Worm (Caenorhabditis elegans): ENCODE data around the gene Y54G2A.13.

The Y54G2A.13 gene

ce11 chrIV:2819633-2820032 is at the start of gene Y54G2A.13:
Gene Y54G2A.13 (minus strand): TSS chrIV:2819733.
- no peak for TF ChIP-seq tab-1 (GFP tag; IDR thresholded peaks at IDR 0.05)
- TF ChIP-seq T22C8.4 (GFP tag; IDR thresholded peaks at IDR 0.05) = no peak
- TF ChIP-seq ref-1 (GFP tag; conservative IDR thresholded peaks at IDR 0.05) = no peak
- TF ChIP-seq med-1 (GFP tag; optimal IDR thresholded peaks at IDR 0.05; ENCODE audit: insufficient read depth) = no peak
- no peak for TF ChIP-seq flt-1 (GFP tag; IDR thresholded peaks at IDR 0.05)
- no peak for TF ChIP-seq ztf-29 (GFP tag; IDR thresholded peaks at IDR 0.05)
- TF ChIP-seq cog-1 (tag; optimal IDR thresholded peaks at IDR 0.05) = no peak
- no peak for TF ChIP-seq klf-2 (GFP tag; conservative IDR thresholded peaks at IDR 0.05)
- no peak for TF ChIP-seq ztf-23 (GFP tag; IDR thresholded peaks at IDR 0.05)

DNA sequence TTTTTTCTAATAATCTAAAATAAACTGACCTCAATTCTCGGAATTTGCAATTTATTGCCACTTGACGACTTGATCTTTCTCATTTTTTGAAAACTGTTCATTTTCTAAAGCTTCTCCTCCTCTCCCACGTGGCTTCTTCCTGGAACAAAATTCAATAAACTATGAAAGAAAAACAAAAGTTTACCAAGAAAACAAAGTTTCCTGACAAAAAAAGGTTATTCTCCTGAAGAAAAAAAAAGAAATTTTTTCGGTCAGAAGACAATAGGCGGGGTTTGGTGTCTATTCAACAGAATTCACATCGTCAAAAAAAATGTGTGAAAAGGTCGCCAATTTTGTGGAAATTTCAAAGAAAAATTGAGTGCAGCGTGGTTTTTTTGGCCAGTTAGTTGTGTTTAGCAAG is 45.2 kb upstream of the Y54G2A.13 start, which contains the start of gene Y54G2A.16:
Gene Y54G2A.16, minus strand, starts transcription at position 101 of the 400 bp plus-strand sequence.
- TF ChIP-seq ztf-29 (GFP tag; IDR thresholded peaks at IDR 0.05) (no peak), klf-2 (GFP tag; conservative IDR thresholded peaks at IDR 0.05) (no peak), flt-1 (GFP tag; IDR thresholded peaks at IDR 0.05) (no peak), med-1 (GFP tag; optimal IDR thresholded peaks at IDR 0.05; ENCODE audit: insufficient read depth) (no peak), T22C8.4 (GFP tag; IDR thresholded peaks at IDR 0.05) (no peak), ztf-23 (GFP tag; IDR thresholded peaks at IDR 0.05) (no peak), ref-1 (GFP tag; conservative IDR thresholded peaks at IDR 0.05) (no peak), tab-1 (GFP tag; IDR thresholded peaks at IDR 0.05) (no peak), cog-1 (tag; optimal IDR thresholded peaks at IDR 0.05) (no peak)

DNA sequence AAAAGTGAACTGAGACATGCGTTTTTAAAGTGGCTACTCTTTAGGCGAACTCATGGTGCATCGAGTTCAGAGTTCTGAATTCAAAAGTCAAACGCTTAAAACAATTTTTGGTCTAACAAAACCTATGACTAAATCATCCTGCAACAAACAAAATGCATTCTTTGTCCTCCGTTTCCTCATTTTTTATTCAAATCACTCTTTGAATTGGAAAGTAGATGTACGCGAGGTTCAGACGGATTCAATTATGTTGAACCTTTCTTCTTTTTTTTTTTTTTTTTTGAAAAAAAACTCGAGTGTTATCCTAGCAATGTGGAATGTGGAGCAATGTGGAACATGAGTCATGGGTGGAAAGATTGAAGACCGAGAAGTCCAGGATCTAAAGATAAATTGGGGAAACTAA is 39.2 kb upstream of the Y54G2A.13 start:
- TF ChIP-seq ztf-29 (GFP tag; IDR thresholded peaks at IDR 0.05) = no peak
- TF ChIP-seq T22C8.4 (GFP tag; IDR thresholded peaks at IDR 0.05) = no peak
- no peak for TF ChIP-seq klf-2 (GFP tag; conservative IDR thresholded peaks at IDR 0.05)
- TF ChIP-seq flt-1 (GFP tag; IDR thresholded peaks at IDR 0.05) = no peak
- TF ChIP-seq tab-1 (GFP tag; IDR thresholded peaks at IDR 0.05) = no peak
- no peak for TF ChIP-seq ztf-23 (GFP tag; IDR thresholded peaks at IDR 0.05)

- TF ChIP-seq T22C8.4 (GFP tag; IDR thresholded peaks at IDR 0.05) (no peak), ztf-29 (GFP tag; IDR thresholded peaks at IDR 0.05) (no peak), klf-2 (GFP tag; conservative IDR thresholded peaks at IDR 0.05) (no peak)
Observed at ce11 chrIV:2855056-2855752, 35.7 kb upstream of the Y54G2A.13 start.

DNA sequence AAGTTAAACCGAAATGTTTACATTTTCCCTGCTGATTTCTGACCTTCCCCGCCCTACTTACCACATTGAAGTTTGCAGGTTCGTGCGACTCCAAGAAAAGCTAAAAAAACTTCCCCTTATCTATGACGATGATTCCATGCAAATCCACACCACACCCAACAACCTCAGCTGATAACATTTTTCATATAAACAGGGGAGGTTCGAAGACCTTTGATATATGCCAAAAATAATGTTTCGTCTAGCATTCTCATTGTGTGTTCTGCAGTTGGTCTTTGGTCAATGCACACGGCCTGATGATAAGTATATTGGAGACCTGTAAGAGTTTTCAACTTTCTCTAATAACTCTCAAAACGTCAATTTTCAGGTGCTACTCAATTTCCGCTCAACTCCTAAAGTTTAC is 34.6 kb upstream of the Y54G2A.13 start:
- TF ChIP-seq tab-1 (GFP tag; IDR thresholded peaks at IDR 0.05) (no peak), klf-2 (GFP tag; conservative IDR thresholded peaks at IDR 0.05) (no peak), ref-1 (GFP tag; conservative IDR thresholded peaks at IDR 0.05) (no peak), cog-1 (tag; optimal IDR thresholded peaks at IDR 0.05) (no peak), T22C8.4 (GFP tag; IDR thresholded peaks at IDR 0.05) (no peak), med-1 (GFP tag; optimal IDR thresholded peaks at IDR 0.05; ENCODE audit: insufficient read depth) (no peak), ztf-29 (GFP tag; IDR thresholded peaks at IDR 0.05) (no peak), ztf-23 (GFP tag; IDR thresholded peaks at IDR 0.05) (no peak), flt-1 (GFP tag; IDR thresholded peaks at IDR 0.05) (no peak)

DNA sequence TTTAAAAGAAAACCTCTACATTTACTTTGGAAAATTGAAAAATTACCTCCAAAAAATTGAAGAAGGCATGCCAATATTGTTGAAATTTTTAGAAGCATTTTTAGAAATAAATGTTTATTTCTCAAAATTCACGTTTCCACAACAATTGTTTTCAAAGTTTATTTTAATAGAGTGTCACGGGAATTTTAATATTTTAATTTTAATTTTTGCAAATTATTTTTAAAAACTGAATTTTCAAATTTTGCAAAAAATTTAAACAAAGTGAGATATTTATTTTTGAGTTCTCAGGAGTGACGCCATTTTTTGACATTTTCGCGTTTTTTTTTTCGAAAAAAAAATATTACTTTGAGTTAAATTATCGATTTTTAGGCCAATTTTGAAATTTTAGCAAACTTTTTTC is 33.6 kb upstream of the Y54G2A.13 start, which contains the start of gene Y54G2A.49:
Gene Y54G2A.49, minus strand, starts transcription at position 101 of the 400 bp plus-strand sequence.
- no peak for TF ChIP-seq med-1 (GFP tag; optimal IDR thresholded peaks at IDR 0.05; ENCODE audit: insufficient read depth)
- no peak for TF ChIP-seq klf-2 (GFP tag; conservative IDR thresholded peaks at IDR 0.05)
- TF ChIP-seq cog-1 (tag; optimal IDR thresholded peaks at IDR 0.05) = no peak
- TF ChIP-seq ztf-29 (GFP tag; IDR thresholded peaks at IDR 0.05) = no peak
- no peak for TF ChIP-seq tab-1 (GFP tag; IDR thresholded peaks at IDR 0.05)
- TF ChIP-seq T22C8.4 (GFP tag; IDR thresholded peaks at IDR 0.05) = no peak
- TF ChIP-seq flt-1 (GFP tag; IDR thresholded peaks at IDR 0.05) = no peak
- TF ChIP-seq ref-1 (GFP tag; conservative IDR thresholded peaks at IDR 0.05) = no peak
- TF ChIP-seq ztf-23 (GFP tag; IDR thresholded peaks at IDR 0.05) = no peak

ce11 chrIV:2851625-2852024 is 32.1 kb upstream of the Y54G2A.13 start:
- TF ChIP-seq cog-1 (tag; optimal IDR thresholded peaks at IDR 0.05) = no peak
- no peak for TF ChIP-seq med-1 (GFP tag; optimal IDR thresholded peaks at IDR 0.05; ENCODE audit: insufficient read depth)
- no peak for TF ChIP-seq ztf-23 (GFP tag; IDR thresholded peaks at IDR 0.05)
- TF ChIP-seq T22C8.4 (GFP tag; IDR thresholded peaks at IDR 0.05) = no peak
- TF ChIP-seq ztf-29 (GFP tag; IDR thresholded peaks at IDR 0.05) = no peak
- no peak for TF ChIP-seq flt-1 (GFP tag; IDR thresholded peaks at IDR 0.05)
- TF ChIP-seq tab-1 (GFP tag; IDR thresholded peaks at IDR 0.05) = no peak
- no peak for TF ChIP-seq klf-2 (GFP tag; conservative IDR thresholded peaks at IDR 0.05)
- no peak for TF ChIP-seq ref-1 (GFP tag; conservative IDR thresholded peaks at IDR 0.05)

- TF ChIP-seq tab-1 (GFP tag; IDR thresholded peaks at IDR 0.05) = no peak
- TF ChIP-seq ref-1 (GFP tag; conservative IDR thresholded peaks at IDR 0.05) = no peak
- TF ChIP-seq klf-2 (GFP tag; conservative IDR thresholded peaks at IDR 0.05) = no peak
- no peak for TF ChIP-seq flt-1 (GFP tag; IDR thresholded peaks at IDR 0.05)
- no peak for TF ChIP-seq med-1 (GFP tag; optimal IDR thresholded peaks at IDR 0.05; ENCODE audit: insufficient read depth)
Observed at ce11 chrIV:2850586-2850985, 31.1 kb upstream of the Y54G2A.13 start, which contains the start of gene clec-85. Gene clec-85 (plus strand): TSS chrIV:2850886.

ce11 chrIV:2849269-2849668 is 29.7 kb upstream of the Y54G2A.13 start:
- TF ChIP-seq cog-1 (tag; optimal IDR thresholded peaks at IDR 0.05) (no peak), klf-2 (GFP tag; conservative IDR thresholded peaks at IDR 0.05) (no peak), ref-1 (GFP tag; conservative IDR thresholded peaks at IDR 0.05) (no peak), tab-1 (GFP tag; IDR thresholded peaks at IDR 0.05) (no peak), ztf-23 (GFP tag; IDR thresholded peaks at IDR 0.05) (no peak), med-1 (GFP tag; optimal IDR thresholded peaks at IDR 0.05; ENCODE audit: insufficient read depth) (no peak), flt-1 (GFP tag; IDR thresholded peaks at IDR 0.05) (no peak), T22C8.4 (GFP tag; IDR thresholded peaks at IDR 0.05) (no peak), ztf-29 (GFP tag; IDR thresholded peaks at IDR 0.05) (no peak)

ce11 chrIV:2846264-2846663 is 26.7 kb upstream of the Y54G2A.13 start, which contains the start of gene Y54G2A.40:
Gene Y54G2A.40 (plus strand): TSS chrIV:2846476.
- TF ChIP-seq ztf-29 (GFP tag; IDR thresholded peaks at IDR 0.05) (no peak), ztf-23 (GFP tag; IDR thresholded peaks at IDR 0.05) (no peak), med-1 (GFP tag; optimal IDR thresholded peaks at IDR 0.05; ENCODE audit: insufficient read depth) (no peak), cog-1 (tag; optimal IDR thresholded peaks at IDR 0.05) (no peak), ref-1 (GFP tag; conservative IDR thresholded peaks at IDR 0.05) (no peak), flt-1 (GFP tag; IDR thresholded peaks at IDR 0.05) (no peak), tab-1 (GFP tag; IDR thresholded peaks at IDR 0.05) (no peak), T22C8.4 (GFP tag; IDR thresholded peaks at IDR 0.05) (no peak), klf-2 (GFP tag; conservative IDR thresholded peaks at IDR 0.05) (no peak)
